Worm (Caenorhabditis elegans) whole organism, L4 larva: Measurements from ENCODE around the gene Y37A1B.7.

Experiments used
- D1046.2 ChIP-seq: fragments of 200-800 bp; sonication (Bioruptor generic); IDR thresholded peaks from 2 replicates; pipeline ENCODE4 v1.3.6; 2022; ENCODE audit warnings: missing genetic modification characterization, missing compliant biosample characterization
- T26A8.4 ChIP-seq: fragments of 200-800 bp; sonication (Bioruptor generic); IDR thresholded peaks from 2 replicates; pipeline ENCODE4 v1.3.6; 2022; ENCODE audit warnings: missing genetic modification characterization, missing compliant biosample characterization
- Y48G9A.11 ChIP-seq: fragments of 200-800 bp; sonication (Bioruptor generic); IDR thresholded peaks from 2 replicates; pipeline ENCODE4 v1.3.6; 2022; ENCODE audit warnings: missing genetic modification reagents, missing genetic modification characterization, missing compliant biosample characterization
- Y75B8A.6 ChIP-seq: fragments of 200-800 bp; sonication (Bioruptor generic); IDR thresholded peaks from 2 replicates; pipeline ENCODE4 v1.3.6; 2022; ENCODE audit warnings: missing genetic modification reagents, missing genetic modification characterization, missing compliant biosample characterization
- ZK337.2 ChIP-seq: fragments of 200-800 bp; sonication (Bioruptor generic); IDR thresholded peaks from 2 replicates; pipeline ENCODE4 v1.3.6; 2022; ENCODE audit warnings: missing genetic modification reagents, missing genetic modification characterization, missing compliant biosample characterization
- aha-1 ChIP-seq: fragments of 150-350 bp; peaks from one replicate; lab custom pipeline; 2014; ENCODE audit warnings: missing biosample characterization, missing genetic modification characterization
- attf-4 ChIP-seq: sonication (generic microtip); optimal IDR thresholded peaks from 3 replicates; lab custom pipeline; 2017; ENCODE audit warnings: missing biosample characterization, missing genetic modification characterization
- ceh-28 ChIP-seq: fragments of 150-350 bp; optimal IDR thresholded peaks from 2 replicates; lab custom pipeline; 2014; ENCODE audit warnings: missing biosample characterization, missing genetic modification reagents, missing genetic modification characterization
- ceh-44 ChIP-seq: fragments of 200-800 bp; sonication (Bioruptor generic); IDR thresholded peaks from 2 replicates; pipeline ENCODE4 v1.3.6; 2022; ENCODE audit warnings: missing genetic modification reagents, missing genetic modification characterization, missing compliant biosample characterization
- ceh-62 ChIP-seq: sonication (generic microtip); optimal IDR thresholded peaks from 2 replicates; lab custom pipeline; 2017; ENCODE audit warnings: missing biosample characterization, missing genetic modification characterization
- cey-2 ChIP-seq: sonication (generic microtip); optimal IDR thresholded peaks from 3 replicates; lab custom pipeline; 2017; ENCODE audit warnings: missing genetic modification characterization, mild to moderate bottlenecking, missing compliant biosample characterization, antibody characterized with exemption, borderline replicate concordance; ENCODE audit not compliant: insufficient read depth
- daf-16 ChIP-seq, 3 experiments: sonication (generic microtip); optimal IDR thresholded peaks; 2 replicates each; lab custom pipeline; 2016 to 2017; ENCODE audit warnings: missing genetic modification characterization in 3 of 3, missing genetic modification reagents in 3 of 3, mild to moderate bottlenecking in 2 of 3, missing compliant biosample characterization in 2 of 3, missing biosample characterization in 1 of 3, moderate library complexity in 1 of 3
- duxl-1 ChIP-seq: sonication (generic microtip); optimal IDR thresholded peaks from 2 replicates; lab custom pipeline; 2016; ENCODE audit warnings: mild to moderate bottlenecking, missing genetic modification characterization, moderate library complexity, missing compliant biosample characterization; ENCODE audit not compliant: poor library complexity
- egl-43 ChIP-seq: fragments of 200-800 bp; sonication (Bioruptor generic); IDR thresholded peaks from 2 replicates; pipeline ENCODE4 v1.3.6; 2022; ENCODE audit warnings: missing genetic modification reagents, missing genetic modification characterization, missing compliant biosample characterization
- hif-1 ChIP-seq, 2 experiments: sonication (generic microtip); optimal IDR thresholded peaks; 2 replicates each; lab custom pipeline; 2016 to 2017; ENCODE audit warnings: missing compliant biosample characterization in 2 of 2, missing genetic modification characterization in 2 of 2, missing genetic modification reagents in 2 of 2, missing genotype in 2 of 2, mild to moderate bottlenecking in 1 of 2
- jun-1 ChIP-seq: fragments of 150-350 bp; optimal IDR thresholded peaks from 2 replicates; lab custom pipeline; 2014; ENCODE audit warnings: missing biosample characterization, missing genetic modification reagents, missing genetic modification characterization
- lin-38 ChIP-seq: fragments of 200-800 bp; sonication (Bioruptor generic); IDR thresholded peaks from 2 replicates; pipeline ENCODE4 v1.3.6; 2022; ENCODE audit warnings: missing genetic modification reagents, missing genetic modification characterization, missing compliant biosample characterization
- lin-39 ChIP-seq: fragments of 150-350 bp; optimal IDR thresholded peaks from 2 replicates; lab custom pipeline; 2014; ENCODE audit warnings: missing biosample characterization, missing genetic modification reagents, missing genetic modification characterization
- lsy-2 ChIP-seq, 2 experiments: fragments of 150-350 bp in 1 of 2; sonication (generic microtip) in 1 of 2; optimal IDR thresholded peaks; 2 replicates each; lab custom pipeline; 2014 to 2017; ENCODE audit warnings: missing biosample characterization in 2 of 2, missing genetic modification characterization in 2 of 2
- madf-9 ChIP-seq: fragments of 200-800 bp; sonication (Bioruptor generic); conservative IDR thresholded peaks from 2 replicates; pipeline ENCODE4 v1.3.6; 2022; ENCODE audit warnings: missing genetic modification reagents, missing genetic modification characterization, missing compliant biosample characterization
- nhr-28 ChIP-seq: fragments of 150-350 bp; optimal IDR thresholded peaks from 2 replicates; lab custom pipeline; 2014; ENCODE audit warnings: missing biosample characterization, missing genetic modification characterization
- nhr-42 ChIP-seq: fragments of 200-800 bp; sonication (Bioruptor generic); IDR thresholded peaks from 2 replicates; pipeline ENCODE4 v1.3.6; 2022; ENCODE audit warnings: missing genetic modification characterization, missing compliant biosample characterization
- nhr-48 ChIP-seq: sonication (generic microtip); optimal IDR thresholded peaks from 2 replicates; lab custom pipeline; 2016; ENCODE audit warnings: mild to moderate bottlenecking, missing genetic modification characterization, missing compliant biosample characterization
- nhr-77 ChIP-seq: fragments of 150-350 bp; optimal IDR thresholded peaks from 2 replicates; lab custom pipeline; 2014; ENCODE audit warnings: missing biosample characterization, missing genetic modification characterization
- pha-4 ChIP-seq, 2 experiments: fragments of 150-350 bp in 1 of 2; fragments of 200-800 bp in 1 of 2; sonication (Bioruptor generic) in 1 of 2; IDR thresholded peaks in 1 of 2; optimal IDR thresholded peaks in 1 of 2; 2 replicates each; pipeline versions ENCODE4 v1.3.6 to Lab custom; 2014 to 2022; ENCODE audit warnings: missing genetic modification characterization in 2 of 2, missing genetic modification reagents in 2 of 2, missing biosample characterization in 1 of 2, missing compliant biosample characterization in 1 of 2
- rbr-2 ChIP-seq: sonication (generic microtip); optimal IDR thresholded peaks from 2 replicates; lab custom pipeline; 2016; ENCODE audit warnings: missing genotype, missing genetic modification characterization, missing compliant biosample characterization
- saeg-2 ChIP-seq: fragments of 200-800 bp; sonication (Bioruptor generic); IDR thresholded peaks from 2 replicates; pipeline ENCODE4 v1.3.6; 2022; ENCODE audit warnings: missing genetic modification reagents, missing genetic modification characterization, missing compliant biosample characterization
- sdz-12 ChIP-seq: fragments of 200-800 bp; sonication (Bioruptor generic); optimal IDR thresholded peaks from 2 replicates; lab custom pipeline; 2018; ENCODE audit warnings: mild to moderate bottlenecking, missing genetic modification characterization, missing compliant biosample characterization
- set-16 ChIP-seq: fragments of 200-800 bp; sonication (Bioruptor generic); IDR thresholded peaks from 2 replicates; pipeline ENCODE4 v1.3.6; 2022; ENCODE audit warnings: missing genetic modification reagents, missing genetic modification characterization, missing compliant biosample characterization
- snpc-1.2 ChIP-seq: fragments of 200-800 bp; sonication (Bioruptor generic); IDR thresholded peaks from 2 replicates; pipeline ENCODE4 v1.3.6; 2022; ENCODE audit warnings: missing genetic modification reagents, missing genetic modification characterization, missing compliant biosample characterization
- tra-1 ChIP-seq: fragments of 200-800 bp; sonication (Bioruptor generic); IDR thresholded peaks from 2 replicates; pipeline ENCODE4 v1.3.6; 2022; ENCODE audit warnings: missing genetic modification reagents, missing genetic modification characterization, missing compliant biosample characterization
- unc-130 ChIP-seq: sonication (generic microtip); optimal IDR thresholded peaks from 2 replicates; lab custom pipeline; 2016; ENCODE audit warnings: missing genetic modification reagents, missing genetic modification characterization, missing compliant biosample characterization
- unc-62 ChIP-seq, 3 experiments: fragments of 150-350 bp in 1 of 3; sonication (generic microtip); optimal IDR thresholded peaks in 2 of 3; peaks in 1 of 3; 1 replicate in 1 of 3; 2 replicates in 2 of 3; lab custom pipeline; 2014 to 2017; ENCODE audit warnings: missing biosample characterization in 3 of 3, missing genetic modification characterization in 3 of 3, missing genetic modification reagents in 3 of 3, missing genotype in 1 of 3
- vab-7 ChIP-seq: fragments of 200-800 bp; sonication (Bioruptor generic); IDR thresholded peaks from 2 replicates; pipeline ENCODE4 v1.3.6; 2022; ENCODE audit warnings: missing genetic modification reagents, missing genetic modification characterization, missing compliant biosample characterization
- zag-1 ChIP-seq: fragments of 150-350 bp; optimal IDR thresholded peaks from 2 replicates; lab custom pipeline; 2014; ENCODE audit warnings: missing biosample characterization, missing genetic modification characterization
- ztf-7 ChIP-seq: fragments of 150-350 bp; optimal IDR thresholded peaks from 2 replicates; lab custom pipeline; 2014; ENCODE audit warnings: missing biosample characterization, missing genetic modification characterization

The Y37A1B.7 gene

DNA sequence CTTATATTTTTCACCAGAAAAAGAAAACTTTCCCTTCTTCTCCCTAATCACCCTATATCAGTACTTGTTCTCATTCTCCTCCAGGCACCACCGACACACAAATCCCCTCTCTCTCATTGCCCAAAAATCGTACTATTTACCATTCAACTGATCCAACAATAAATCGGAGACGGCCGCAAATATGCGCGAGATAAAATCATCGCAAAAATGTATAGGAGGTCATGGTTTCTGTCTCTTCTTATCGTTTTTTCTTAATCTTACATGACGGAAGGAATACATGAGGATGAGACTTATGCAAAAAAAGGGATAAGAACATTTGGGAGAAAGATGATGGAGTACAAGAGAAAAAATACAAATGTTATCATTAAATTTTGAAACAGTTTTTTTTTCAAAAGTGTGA is 42.8 kb upstream of the Y37A1B.7 start:
- TF ChIP-seq lin-39 (tag; lab: Kevin White, UChicago) (no peak), nhr-28 (tag; lab: Kevin White, UChicago) (peak; percentile 11)

DNA sequence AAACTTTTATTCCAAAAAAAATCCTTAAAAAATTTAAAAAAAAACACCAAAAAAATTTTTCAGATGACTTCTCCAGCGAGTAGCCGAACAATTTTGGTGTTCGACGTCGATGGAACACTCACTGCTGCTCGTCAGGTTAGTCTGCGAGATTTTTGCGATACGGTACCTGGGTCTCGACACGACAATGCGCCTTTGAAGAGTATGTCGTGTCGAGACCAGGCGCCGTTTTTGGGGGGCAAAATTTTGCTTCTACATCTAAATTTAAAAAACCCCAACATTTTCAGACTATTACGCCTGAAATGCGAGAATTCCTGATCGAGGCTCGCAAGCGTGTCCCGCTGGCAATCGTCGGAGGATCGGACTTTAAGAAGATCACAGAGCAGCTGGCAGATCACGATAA is 39.9 kb upstream of the Y37A1B.7 start, which contains the start of gene F52B11.2:
Gene F52B11.2, plus strand, starts transcription at position 64 of the 400 bp plus-strand sequence.
- TF ChIP-seq ztf-7 (tag; lab: Kevin White, UChicago) (no peak), jun-1 (tag; lab: Kevin White, UChicago) (no peak), hif-1 (tag; optimal IDR thresholded peaks at IDR 0.05; lab: Kevin White, UChicago) (peak in 1 of 2 experiments; percentile 18), daf-16 (GFP tag; optimal IDR thresholded peaks at IDR 0.05; lab: Kevin White, UChicago) (no peak), daf-16 (tag; optimal IDR thresholded peaks at IDR 0.05; lab: Kevin White, UChicago) (no peak), aha-1 (tag; lab: Kevin White, UChicago) (peak; percentile 4), zag-1 (tag; lab: Kevin White, UChicago) (no peak), Y48G9A.11 (GFP tag; lab: Robert Waterston, UW) (peak; percentile 18; the same call in 1 of the 2 replicates), ceh-62 (tag; lab: Kevin White, UChicago) (no peak), madf-9 (GFP tag; lab: Robert Waterston, UW) (no peak), nhr-48 (tag; lab: Kevin White, UChicago) (no peak)

ce11 chrIV:14082956-14083355 is 39.4 kb upstream of the Y37A1B.7 start:
- peak; percentile 51 for TF ChIP-seq aha-1 (tag; lab: Kevin White, UChicago)
- peak in 1 of 2 experiments; percentile 10 for TF ChIP-seq lsy-2 (tag; optimal IDR thresholded peaks at IDR 0.05; lab: Kevin White, UChicago)
- TF ChIP-seq unc-130 (GFP tag; lab: Kevin White, UChicago): no peak

DNA sequence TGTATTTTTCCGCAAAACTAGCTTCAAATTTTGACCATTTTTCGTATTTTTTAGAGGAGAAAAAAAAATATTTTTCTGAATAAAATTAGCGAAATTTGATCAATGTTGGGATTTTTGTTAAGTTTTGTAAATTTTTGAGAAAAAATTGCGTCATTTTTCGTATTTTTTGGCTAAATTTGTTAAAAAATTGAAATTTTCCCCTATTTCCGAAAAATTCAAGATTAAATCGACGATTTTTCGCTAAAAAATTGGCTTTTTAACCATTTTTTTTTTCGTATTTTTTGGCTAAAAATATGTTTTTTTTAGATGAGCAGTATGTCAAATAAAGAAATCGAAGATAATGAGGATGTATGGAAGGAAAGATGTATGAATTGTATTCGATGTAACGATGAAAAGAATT is 33.6 kb upstream of the Y37A1B.7 start, which contains the start of gene cfp-1:
Gene cfp-1, plus strand, starts transcription at position 301 of the 400 bp plus-strand sequence.
- TF ChIP-seq nhr-77 (no peak), unc-62 (GFP tag; optimal IDR thresholded peaks at IDR 0.05 in 1 of 2; lab: Kevin White, UChicago) (peak in 1 of 2 experiments; percentile 21), unc-62 (tag; optimal IDR thresholded peaks at IDR 0.05; lab: Kevin White, UChicago) (no peak)

- TF ChIP-seq Y75B8A.6 (GFP tag; lab: Robert Waterston, UW) (no peak), unc-62 (GFP tag; optimal IDR thresholded peaks at IDR 0.05 in 1 of 2; lab: Kevin White, UChicago) (peak in 1 of 2 experiments; percentile 17), unc-62 (tag; optimal IDR thresholded peaks at IDR 0.05; lab: Kevin White, UChicago) (no peak), snpc-1.2 (GFP tag; lab: Robert Waterston, UW) (0 out of 2 replicates have a peak, but pooled peaks have one; percentile 53), nhr-42 (no peak)
Observed at ce11 chrIV:14074456-14074855, 30.9 kb upstream of the Y37A1B.7 start.

DNA sequence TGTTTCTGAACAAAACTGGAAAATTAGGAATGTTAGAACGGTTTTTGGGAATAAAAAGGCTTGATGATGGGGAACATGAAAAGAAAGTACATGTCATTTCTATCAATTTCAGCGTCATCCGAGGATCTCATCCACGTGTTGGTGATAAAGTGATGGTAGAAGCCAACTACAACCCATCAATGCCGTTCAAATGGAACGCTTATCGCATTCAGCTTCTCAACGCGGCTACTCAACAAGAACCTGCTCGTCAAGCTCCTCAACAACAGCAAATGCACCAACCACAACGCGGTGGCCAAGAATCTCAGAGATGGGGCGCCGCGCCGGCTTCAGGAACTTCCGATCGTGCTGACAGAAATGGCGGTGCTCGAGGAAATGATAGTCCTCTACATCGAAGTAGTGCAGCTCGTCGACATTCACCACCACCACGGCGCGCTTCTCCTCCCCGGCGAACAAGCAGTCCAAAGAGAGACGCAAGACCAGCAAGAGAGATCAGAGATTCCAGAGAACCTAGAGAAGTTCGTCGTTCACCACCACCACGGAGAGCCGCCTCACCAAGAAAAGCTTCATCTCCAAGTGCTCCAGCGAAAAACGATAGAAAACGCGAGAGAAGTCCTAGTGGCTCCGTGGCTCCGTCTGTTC is 28.6 kb upstream of the Y37A1B.7 start:
- TF ChIP-seq egl-43 (GFP tag; lab: Robert Waterston, UW): no peak
- no peak for TF ChIP-seq rbr-2 (tag; lab: Kevin White, UChicago)
- TF ChIP-seq attf-4 (tag; lab: Kevin White, UChicago): no peak
- TF ChIP-seq ceh-28 (tag; lab: Kevin White, UChicago): no peak
- TF ChIP-seq lin-39 (tag; lab: Kevin White, UChicago): no peak
- peak in 1 of 2 experiments; percentile 80 for TF ChIP-seq unc-62 (GFP tag; optimal IDR thresholded peaks at IDR 0.05 in 1 of 2; lab: Kevin White, UChicago)
- no peak for TF ChIP-seq unc-62 (tag; optimal IDR thresholded peaks at IDR 0.05; lab: Kevin White, UChicago)
- no peak for TF ChIP-seq zag-1 (tag; lab: Kevin White, UChicago)
- no peak for TF ChIP-seq ceh-62 (tag; lab: Kevin White, UChicago)
- TF ChIP-seq tra-1 (GFP tag; lab: Robert Waterston, UW): 0 out of 2 replicates have a peak, but pooled peaks have one; percentile 6
- TF ChIP-seq ZK337.2 (GFP tag; lab: Robert Waterston, UW): no peak
- TF ChIP-seq saeg-2 (GFP tag; lab: Robert Waterston, UW): no peak
- peak; percentile 36 for TF ChIP-seq lin-38 (GFP tag; lab: Robert Waterston, UW)
- TF ChIP-seq vab-7 (GFP tag; lab: Robert Waterston, UW): no peak
- TF ChIP-seq set-16 (GFP tag; lab: Robert Waterston, UW): peak; percentile 84
- TF ChIP-seq cey-2 (tag; lab: Kevin White, UChicago): no peak
- TF ChIP-seq ceh-44 (GFP tag; lab: Robert Waterston, UW): no peak
- peak; percentile 34; the same call in 1 of the 2 replicates for TF ChIP-seq T26A8.4 (GFP tag; lab: Robert Waterston, UW)
- no peak for TF ChIP-seq jun-1 (tag; lab: Kevin White, UChicago)
- no peak for TF ChIP-seq sdz-12 (GFP tag; lab: Kevin White, UChicago)
- TF ChIP-seq duxl-1: no peak
- no peak for TF ChIP-seq madf-9 (GFP tag; lab: Robert Waterston, UW)
- TF ChIP-seq pha-4 (GFP tag; IDR thresholded peaks at IDR 0.05; lab: Robert Waterston, UW): peak; percentile 28; the same call in 1 of the 2 replicates
- TF ChIP-seq pha-4 (tag; optimal IDR thresholded peaks at IDR 0.05; lab: Kevin White, UChicago): no peak
- no peak for TF ChIP-seq D1046.2 (GFP tag; lab: Robert Waterston, UW)
